Worm (Caenorhabditis elegans): Measurements from ENCODE around the gene R11D1.4.

The R11D1.4 gene

ce11 chrV:12714120-12714519 is at the start of gene R11D1.4:
R11D1.4 (minus strand) TSS chrV:12714220.
- TF ChIP-seq him-1 (tag; optimal IDR thresholded peaks at IDR 0.05) (no peak), dao-5 (tag; optimal IDR thresholded peaks at IDR 0.05) (no peak), W03F9.2 (tag; optimal IDR thresholded peaks at IDR 0.05) (no peak)

ce11 chrV:12763291-12763995 is 49.4 kb upstream of the R11D1.4 start, which contains the start of the genes abcf-1 and scc-3:
abcf-1 (minus strand) TSS chrV:12763375.
scc-3 (plus strand) TSS chrV:12763945.
- TF ChIP-seq W03F9.2 (tag; optimal IDR thresholded peaks at IDR 0.05) (peak; percentile 11), dao-5 (tag; optimal IDR thresholded peaks at IDR 0.05) (no peak), him-1 (tag; optimal IDR thresholded peaks at IDR 0.05) (no peak)

- TF ChIP-seq W03F9.2 (tag; optimal IDR thresholded peaks at IDR 0.05): no peak
- no peak for TF ChIP-seq him-1 (tag; optimal IDR thresholded peaks at IDR 0.05)
These were observed 46.9 kb upstream of the R11D1.4 start, which contains the start of gene F18E2.15 for ce11 chrV:12760913-12761312. F18E2.15 (minus strand) TSS chrV:12761013.

ce11 chrV:12759660-12760059 is 45.6 kb upstream of the R11D1.4 start, which contains the start of gene papl-1:
papl-1 (minus strand) TSS chrV:12759760.
- TF ChIP-seq dao-5 (tag; optimal IDR thresholded peaks at IDR 0.05) (no peak), W03F9.2 (tag; optimal IDR thresholded peaks at IDR 0.05) (no peak), him-1 (tag; optimal IDR thresholded peaks at IDR 0.05) (no peak)

- no peak for TF ChIP-seq W03F9.2 (tag; optimal IDR thresholded peaks at IDR 0.05)
- TF ChIP-seq him-1 (tag; optimal IDR thresholded peaks at IDR 0.05): no peak
- no peak for TF ChIP-seq dao-5 (tag; optimal IDR thresholded peaks at IDR 0.05)
These were observed 40.8 kb upstream of the R11D1.4 start, which contains the start of gene gpa-13 for ce11 chrV:12754839-12755238. gpa-13 (minus strand) TSS chrV:12754939.

- TF ChIP-seq W03F9.2 (tag; optimal IDR thresholded peaks at IDR 0.05) (no peak), dao-5 (tag; optimal IDR thresholded peaks at IDR 0.05) (no peak), him-1 (tag; optimal IDR thresholded peaks at IDR 0.05) (no peak)
These were observed 38.4 kb upstream of the R11D1.4 start, which contains the start of gene C15C8.8 for ce11 chrV:12752407-12752806. C15C8.8 (minus strand) TSS chrV:12752507.

- TF ChIP-seq him-1 (tag; optimal IDR thresholded peaks at IDR 0.05) (no peak), dao-5 (tag; optimal IDR thresholded peaks at IDR 0.05) (no peak)
These were observed 37.6 kb upstream of the R11D1.4 start, which contains the start of gene C15C8.6 for ce11 chrV:12751495-12752050. C15C8.6 (minus strand) TSS chrV:12751545.

ce11 chrV:12749558-12749957 is 35.5 kb upstream of the R11D1.4 start:
- TF ChIP-seq him-1 (tag; optimal IDR thresholded peaks at IDR 0.05) (no peak), dao-5 (tag; optimal IDR thresholded peaks at IDR 0.05) (no peak), W03F9.2 (tag; optimal IDR thresholded peaks at IDR 0.05) (no peak)

- TF ChIP-seq dao-5 (tag; optimal IDR thresholded peaks at IDR 0.05) (no peak), him-1 (tag; optimal IDR thresholded peaks at IDR 0.05) (no peak), W03F9.2 (tag; optimal IDR thresholded peaks at IDR 0.05) (no peak)
These were observed 33.8 kb upstream of the R11D1.4 start, which contains the start of gene C15C8.5 for ce11 chrV:12747856-12748255. C15C8.5 (plus strand) TSS chrV:12748007.

ce11 chrV:12747431-12747830 is 33.4 kb upstream of the R11D1.4 start, which contains the start of gene C15C8.4:
C15C8.4 (minus strand) TSS chrV:12747463.
- TF ChIP-seq him-1 (tag; optimal IDR thresholded peaks at IDR 0.05) (no peak), dao-5 (tag; optimal IDR thresholded peaks at IDR 0.05) (no peak), W03F9.2 (tag; optimal IDR thresholded peaks at IDR 0.05) (no peak)

- no peak for TF ChIP-seq W03F9.2 (tag; optimal IDR thresholded peaks at IDR 0.05)
- TF ChIP-seq dao-5 (tag; optimal IDR thresholded peaks at IDR 0.05): no peak
- TF ChIP-seq him-1 (tag; optimal IDR thresholded peaks at IDR 0.05): no peak
These were observed 31.0 kb upstream of the R11D1.4 start, which contains the start of gene C15C8.7 for ce11 chrV:12744979-12745378. C15C8.7 (minus strand) TSS chrV:12745050.

ce11 chrV:12743778-12744502 is 29.9 kb upstream of the R11D1.4 start:
- TF ChIP-seq him-1 (tag; optimal IDR thresholded peaks at IDR 0.05): no peak
- no peak for TF ChIP-seq W03F9.2 (tag; optimal IDR thresholded peaks at IDR 0.05)
- no peak for TF ChIP-seq dao-5 (tag; optimal IDR thresholded peaks at IDR 0.05)

- no peak for TF ChIP-seq him-1 (tag; optimal IDR thresholded peaks at IDR 0.05)
- no peak for TF ChIP-seq W03F9.2 (tag; optimal IDR thresholded peaks at IDR 0.05)
- no peak for TF ChIP-seq dao-5 (tag; optimal IDR thresholded peaks at IDR 0.05)
These were observed 27.7 kb upstream of the R11D1.4 start, which contains the start of gene hrg-7 for ce11 chrV:12741684-12742083. hrg-7 (plus strand) TSS chrV:12742041.

Data from whole organism, L4/young adult.